Fruit fly (Drosophila melanogaster) whole organism, embryonic: ENCODE data around the gene CG6083.

ENCODE experiments used
- CG11504 ChIP-seq: fragments of 200-800 bp; sonication (Bioruptor generic); optimal IDR thresholded peaks from 3 replicates; lab custom pipeline; 2019; ENCODE audit warnings: missing biosample characterization, mild to moderate bottlenecking, missing genetic modification characterization, moderate library complexity
- CG14860 ChIP-seq: fragments of 200-800 bp; sonication (Bioruptor generic); IDR thresholded peaks from 3 replicates; pipeline ENCODE4 v1.3.6; 2022; ENCODE audit warnings: missing biosample characterization, missing genetic modification characterization; ENCODE audit not compliant: partially characterized antibody
- CG15011 ChIP-seq: fragments of 200-800 bp; sonication (Bioruptor generic); optimal IDR thresholded peaks from 3 replicates; lab custom pipeline; 2018; ENCODE audit warnings: missing biosample characterization, mild to moderate bottlenecking, missing genetic modification characterization
- CG1603 ChIP-seq: fragments of 200-800 bp; sonication (Bioruptor generic); optimal IDR thresholded peaks from 2 replicates; lab custom pipeline; 2019; ENCODE audit warnings: missing biosample characterization, mild to moderate bottlenecking, missing genetic modification characterization, moderate library complexity
- CG31365 ChIP-seq: fragments of 200-800 bp; sonication (Bioruptor generic); optimal IDR thresholded peaks from 2 replicates; lab custom pipeline; 2018; ENCODE audit warnings: missing biosample characterization, mild to moderate bottlenecking, missing genetic modification characterization
- CG3995 ChIP-seq: fragments of 200-800 bp; sonication (Bioruptor generic); optimal IDR thresholded peaks from 3 replicates; lab custom pipeline; 2016; ENCODE audit warnings: missing biosample characterization, missing genetic modification characterization
- CG4854 ChIP-seq: fragments of 200-800 bp; sonication (Bioruptor generic); optimal IDR thresholded peaks from 2 replicates; lab custom pipeline; 2016; ENCODE audit warnings: missing biosample characterization, missing genetic modification characterization, inconsistent platforms
- CG5180 ChIP-seq: fragments of 200-800 bp; sonication (Bioruptor generic); optimal IDR thresholded peaks from 3 replicates; lab custom pipeline; 2017; ENCODE audit warnings: missing biosample characterization, missing genetic modification characterization, mild to moderate bottlenecking, moderate library complexity, missing genetic modification reagents
- CG5245 ChIP-seq: fragments of 200-800 bp; sonication (Bioruptor generic); optimal IDR thresholded peaks from 3 replicates; lab custom pipeline; 2016; ENCODE audit warnings: missing biosample characterization, missing genetic modification characterization
- CG6254 ChIP-seq: fragments of 200-800 bp; sonication (Bioruptor generic); optimal IDR thresholded peaks from 3 replicates; lab custom pipeline; 2017; ENCODE audit warnings: mild to moderate bottlenecking, missing biosample characterization, missing genetic modification reagents, missing genetic modification characterization
- CG6654 ChIP-seq: fragments of 200-800 bp; sonication (Bioruptor generic); optimal IDR thresholded peaks from 2 replicates; lab custom pipeline; 2017; ENCODE audit warnings: missing biosample characterization, mild to moderate bottlenecking, missing genetic modification characterization
- CG8290 ChIP-seq, 3 experiments: fragments of 200-800 bp; sonication (Bioruptor generic); optimal IDR thresholded peaks; 2 replicates each; lab custom pipeline; 2016 to 2019; ENCODE audit warnings: missing biosample characterization in 3 of 3, missing genetic modification characterization in 3 of 3, mild to moderate bottlenecking in 2 of 3, moderate library complexity in 1 of 3
- CG9727 ChIP-seq: fragments of 200-800 bp; sonication (Bioruptor generic); optimal IDR thresholded peaks from 3 replicates; lab custom pipeline; 2017; ENCODE audit warnings: missing biosample characterization, mild to moderate bottlenecking, missing genetic modification characterization
- CG9932 ChIP-seq: fragments of 200-800 bp; sonication (Bioruptor generic); IDR thresholded peaks from 2 replicates; pipeline ENCODE4 v1.3.6; 2022; ENCODE audit warnings: missing biosample characterization, missing genetic modification characterization
- Chrac-16 ChIP-seq: fragments of 200-800 bp; sonication (Bioruptor generic); optimal IDR thresholded peaks from 3 replicates; lab custom pipeline; 2016; ENCODE audit warnings: missing biosample characterization, missing genetic modification characterization
- Dbx ChIP-seq: fragments of 200-800 bp; sonication (Bioruptor generic); IDR thresholded peaks from 3 replicates; pipeline ENCODE4 v1.3.6; 2022; ENCODE audit warnings: missing biosample characterization, missing genetic modification characterization
- Dek ChIP-seq: fragments of 200-800 bp; sonication (Bioruptor generic); optimal IDR thresholded peaks from 3 replicates; lab custom pipeline; 2019; ENCODE audit warnings: missing biosample characterization, mild to moderate bottlenecking, missing genetic modification characterization, moderate library complexity
- Doc3 ChIP-seq: fragments of 200-800 bp; sonication (Bioruptor generic); IDR thresholded peaks from 3 replicates; pipeline ENCODE4 v1.3.6; 2022; ENCODE audit warnings: missing biosample characterization, missing genetic modification characterization; ENCODE audit not compliant: partially characterized antibody
- Ets65A ChIP-seq: fragments of 200-800 bp; sonication (Bioruptor generic); peaks from one replicate; lab custom pipeline; 2016; ENCODE audit warnings: missing biosample characterization, missing genetic modification characterization
- Ets97D ChIP-seq: fragments of 200-800 bp; sonication (Bioruptor generic); optimal IDR thresholded peaks from 3 replicates; lab custom pipeline; 2016; ENCODE audit warnings: missing biosample characterization, missing genetic modification characterization
- Gug ChIP-seq: fragments of 200-800 bp; sonication (Bioruptor generic); IDR thresholded peaks from 4 replicates; pipeline ENCODE4 v1.3.6; 2022; ENCODE audit warnings: missing biosample characterization, missing genetic modification characterization
- Hmx ChIP-seq: fragments of 200-800 bp; sonication (Bioruptor generic); optimal IDR thresholded peaks from 2 replicates; lab custom pipeline; 2016; ENCODE audit warnings: missing biosample characterization, missing genetic modification characterization
- MTF-1 ChIP-seq: fragments of 200-800 bp; sonication (Bioruptor generic); optimal IDR thresholded peaks from 2 replicates; lab custom pipeline; 2018; ENCODE audit warnings: missing biosample characterization, mild to moderate bottlenecking, missing genetic modification characterization, borderline replicate concordance
- Med ChIP-seq: fragments of 200-800 bp; sonication (Bioruptor generic); peaks from one replicate; lab custom pipeline; 2016; ENCODE audit warnings: missing biosample characterization, missing genetic modification characterization, mild to moderate bottlenecking, inconsistent platforms, moderate library complexity
- Myb ChIP-seq: fragments of 200-800 bp; sonication (Bioruptor generic); optimal IDR thresholded peaks from 2 replicates; lab custom pipeline; 2016; ENCODE audit warnings: missing biosample characterization, missing genetic modification characterization
- Opbp ChIP-seq: fragments of 200-800 bp; sonication (Bioruptor generic); IDR thresholded peaks from 3 replicates; pipeline ENCODE4 v1.3.6; 2022; ENCODE audit warnings: missing biosample characterization, missing genetic modification characterization; ENCODE audit not compliant: partially characterized antibody
- Taf1 ChIP-seq: fragments of 200-800 bp; sonication (Bioruptor generic); IDR thresholded peaks from 2 replicates; pipeline ENCODE4 v1.3.6; 2022; ENCODE audit warnings: missing biosample characterization, missing genetic modification characterization
- Usf ChIP-seq: fragments of 200-800 bp; sonication (Bioruptor generic); optimal IDR thresholded peaks from 2 replicates; lab custom pipeline; 2017; ENCODE audit warnings: missing genotype, missing biosample characterization, missing genetic modification characterization
- abd-A ChIP-seq: fragments of 200-800 bp; sonication (Bioruptor generic); optimal IDR thresholded peaks from 3 replicates; lab custom pipeline; 2019; ENCODE audit warnings: missing biosample characterization, mild to moderate bottlenecking, missing genetic modification characterization, moderate library complexity
- ap ChIP-seq: fragments of 200-800 bp; sonication (Bioruptor generic); IDR thresholded peaks from 2 replicates; pipeline ENCODE4 v1.3.6; 2022; ENCODE audit warnings: missing biosample characterization, missing genetic modification characterization
- ara ChIP-seq: fragments of 200-800 bp; sonication (Bioruptor generic); IDR thresholded peaks from 2 replicates; pipeline ENCODE4 v1.3.6; 2022; ENCODE audit warnings: missing biosample characterization, missing genetic modification characterization
- cas ChIP-seq: fragments of 200-800 bp; sonication (Bioruptor generic); IDR thresholded peaks from 2 replicates; pipeline ENCODE4 v1.3.6; 2022; ENCODE audit warnings: missing biosample characterization, missing genetic modification characterization
- chinmo ChIP-seq: fragments of 200-800 bp; sonication (Bioruptor generic); IDR thresholded peaks from 4 replicates; pipeline ENCODE4 v1.3.6; 2022; ENCODE audit warnings: missing biosample characterization, missing genetic modification characterization; ENCODE audit not compliant: partially characterized antibody
- disco-r ChIP-seq: fragments of 200-800 bp; sonication (Bioruptor generic); optimal IDR thresholded peaks from 2 replicates; lab custom pipeline; 2016; ENCODE audit warnings: missing biosample characterization, missing genetic modification characterization
- dysf ChIP-seq: fragments of 200-800 bp; sonication (Bioruptor generic); IDR thresholded peaks from 3 replicates; pipeline ENCODE4 v1.3.6; 2022; ENCODE audit warnings: missing biosample characterization, missing genetic modification characterization
- grau ChIP-seq: fragments of 200-800 bp; optimal IDR thresholded peaks from 3 replicates; lab custom pipeline; 2019; ENCODE audit warnings: missing biosample characterization, mild to moderate bottlenecking, missing genetic modification characterization, moderate library complexity
- hbn ChIP-seq: fragments of 200-800 bp; sonication (Bioruptor generic); IDR thresholded peaks from 2 replicates; pipeline ENCODE4 v1.3.6; 2022; ENCODE audit warnings: missing biosample characterization, missing genetic modification characterization; ENCODE audit not compliant: partially characterized antibody
- hth ChIP-seq: fragments of >200 bp; optimal IDR thresholded peaks from 2 replicates; lab custom pipeline; 2017; ENCODE audit warnings: inconsistent platforms
- jigr1 ChIP-seq: fragments of 200-800 bp; sonication (Bioruptor generic); IDR thresholded peaks from 3 replicates; pipeline ENCODE4 v1.3.6; 2022; ENCODE audit warnings: missing biosample characterization, missing genetic modification characterization
- lbe ChIP-seq: fragments of 200-800 bp; sonication (Bioruptor generic); optimal IDR thresholded peaks from 2 replicates; lab custom pipeline; 2016; ENCODE audit warnings: missing biosample characterization, mild to moderate bottlenecking, missing genetic modification characterization
- lmd ChIP-seq: fragments of 200-800 bp; sonication (Bioruptor generic); IDR thresholded peaks from 2 replicates; pipeline ENCODE4 v1.3.6; 2022; ENCODE audit warnings: missing biosample characterization, missing genetic modification characterization
- pita ChIP-seq: fragments of 200-800 bp; sonication (Bioruptor generic); optimal IDR thresholded peaks from 2 replicates; lab custom pipeline; 2017; ENCODE audit warnings: missing biosample characterization, mild to moderate bottlenecking, missing genetic modification characterization
- rib ChIP-seq: fragments of 200-800 bp; sonication (Bioruptor generic); IDR thresholded peaks from 2 replicates; pipeline ENCODE4 v1.3.6; 2022; ENCODE audit warnings: missing biosample characterization, missing genetic modification characterization
- sob ChIP-seq: fragments of 200-800 bp; sonication (Bioruptor generic); IDR thresholded peaks from 2 replicates; pipeline ENCODE4 v1.3.6; 2022; ENCODE audit warnings: missing biosample characterization, missing genetic modification characterization
- tio ChIP-seq: fragments of 200-800 bp; sonication (Bioruptor generic); optimal IDR thresholded peaks from 2 replicates; lab custom pipeline; 2017; ENCODE audit warnings: missing biosample characterization, missing genetic modification characterization, inconsistent platforms
- trem ChIP-seq: fragments of 200-800 bp; optimal IDR thresholded peaks from 3 replicates; lab custom pipeline; 2019; ENCODE audit warnings: missing biosample characterization, mild to moderate bottlenecking, missing genetic modification characterization, moderate library complexity
- tx ChIP-seq: fragments of 200-800 bp; sonication (Bioruptor generic); optimal IDR thresholded peaks from 2 replicates; lab custom pipeline; 2016; ENCODE audit warnings: missing biosample characterization, missing genetic modification characterization
- vnd ChIP-seq: fragments of 200-800 bp; sonication (Bioruptor generic); IDR thresholded peaks from 3 replicates; pipeline ENCODE4 v1.3.6; 2022; ENCODE audit warnings: missing biosample characterization, missing genetic modification characterization; ENCODE audit not compliant: partially characterized antibody
- vvl ChIP-seq: fragments of 200-800 bp; sonication (Bioruptor generic); IDR thresholded peaks from 2 replicates; pipeline ENCODE4 v1.3.6; 2022; ENCODE audit warnings: missing biosample characterization, missing genetic modification characterization
- wor ChIP-seq: fragments of 200-800 bp; sonication (Bioruptor generic); IDR thresholded peaks from 2 replicates; pipeline ENCODE4 v1.3.6; 2022; ENCODE audit warnings: missing biosample characterization, missing genetic modification characterization

Gene CG6083

DNA sequence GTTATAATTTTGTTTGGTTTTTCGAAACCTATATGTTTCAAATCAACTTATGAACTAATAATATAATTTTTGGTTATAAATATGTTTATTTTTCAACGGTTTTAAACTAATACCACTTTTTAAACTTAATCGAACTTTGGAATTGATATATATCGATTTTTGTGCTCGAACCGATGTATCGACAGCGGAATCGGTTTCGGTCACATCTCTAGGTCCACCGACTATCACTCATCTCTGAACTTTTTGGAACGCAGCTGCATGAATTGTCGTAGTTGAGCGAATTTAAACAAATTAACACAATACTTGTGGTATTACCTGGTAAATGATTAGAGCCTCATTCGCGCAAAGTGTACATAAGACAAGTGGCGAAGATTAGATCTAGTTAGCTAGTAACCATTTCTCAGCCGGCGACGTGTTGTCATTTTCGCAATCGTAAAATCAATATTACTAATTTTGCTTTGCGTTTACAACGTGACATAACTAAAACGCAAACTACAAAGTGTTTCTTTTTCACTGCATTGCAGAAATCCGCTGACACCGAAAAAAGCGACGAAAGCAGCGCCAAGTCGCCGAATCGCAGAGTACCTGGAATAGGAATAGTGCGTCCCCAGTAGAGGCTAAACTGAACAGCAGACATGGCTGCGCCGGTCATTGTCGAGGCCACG, 2.0 kb upstream of the CG6083 start, which contains the start of gene Apt1 (continued):
- TF ChIP-seq ara (GFP tag; lab: Robert Waterston, UW), result no peak
- TF ChIP-seq wor (GFP tag; lab: Robert Waterston, UW), result no peak
- no peak for TF ChIP-seq cas
- TF ChIP-seq CG9932, result peak; percentile 58; the same call in 1 of the 2 replicates
- peak; percentile 95 for TF ChIP-seq vnd (GFP tag; lab: Robert Waterston, UW)
- TF ChIP-seq ap (GFP tag; lab: Robert Waterston, UW), result no peak
- TF ChIP-seq Usf (GFP tag; lab: Kevin White, UChicago), result no peak
- TF ChIP-seq MTF-1 (GFP tag; lab: Kevin White, UChicago), result no peak
- TF ChIP-seq Doc3 (GFP tag; lab: Robert Waterston, UW), result peak; percentile 93
- TF ChIP-seq jigr1, result no peak
- TF ChIP-seq CG14860 (GFP tag; lab: Robert Waterston, UW), result peak; percentile 96
- TF ChIP-seq grau (tag; lab: Kevin White, UChicago), result peak; percentile 11
- no peak for TF ChIP-seq CG6254 (GFP tag; lab: Kevin White, UChicago)
- TF ChIP-seq CG4854 (GFP tag; lab: Kevin White, UChicago), result no peak
- peak; percentile 28 for TF ChIP-seq Ets97D (GFP tag; lab: Kevin White, UChicago)
- peak; percentile 90 for TF ChIP-seq Myb (GFP tag; lab: Kevin White, UChicago)
- TF ChIP-seq Chrac-16 (GFP tag; lab: Kevin White, UChicago), result no peak
- no peak for TF ChIP-seq tio (GFP tag; lab: Kevin White, UChicago)
- peak; percentile 19 for TF ChIP-seq trem (tag; lab: Kevin White, UChicago)
- TF ChIP-seq disco-r (GFP tag; lab: Kevin White, UChicago), result no peak
- TF ChIP-seq CG1603 (tag; lab: Kevin White, UChicago), result peak; percentile 43
- TF ChIP-seq CG5245 (GFP tag; lab: Kevin White, UChicago), result no peak
- TF ChIP-seq CG6654 (GFP tag; lab: Kevin White, UChicago), result no peak
- no peak for TF ChIP-seq lmd (GFP tag; lab: Robert Waterston, UW)
- no peak for TF ChIP-seq dysf
- TF ChIP-seq Hmx (GFP tag; lab: Kevin White, UChicago), result no peak
- peak; percentile 97 for TF ChIP-seq Opbp
- no peak for TF ChIP-seq CG8290 (GFP tag; optimal IDR thresholded peaks at IDR 0.05; lab: Kevin White, UChicago)
- peak in 1 of 2 experiments; percentile 43 for TF ChIP-seq CG8290 (tag; optimal IDR thresholded peaks at IDR 0.05; lab: Kevin White, UChicago)
- no peak for TF ChIP-seq abd-A (tag; lab: Kevin White, UChicago)
- peak; percentile 4 for TF ChIP-seq CG3995 (GFP tag; lab: Kevin White, UChicago)
- peak; percentile 30; the same call in 1 of the 3 replicates for TF ChIP-seq Dbx (GFP tag; lab: Robert Waterston, UW)
- TF ChIP-seq CG9727 (GFP tag; lab: Kevin White, UChicago), result no peak
- no peak for TF ChIP-seq Dek (tag; lab: Kevin White, UChicago)
- no peak for TF ChIP-seq vvl (GFP tag; lab: Robert Waterston, UW)
- peak; percentile 16 for TF ChIP-seq Ets65A (GFP tag; lab: Kevin White, UChicago)
- peak; percentile 87; the same call in 2 of the 4 replicates for TF ChIP-seq chinmo (GFP tag; lab: Robert Waterston, UW)
- no peak for TF ChIP-seq lbe
- no peak for TF ChIP-seq CG11504 (tag; lab: Kevin White, UChicago)
- TF ChIP-seq hth (lab: Kevin White, UChicago), result no peak
- peak; percentile 52 for TF ChIP-seq sob
- TF ChIP-seq Taf1, result no peak
- TF ChIP-seq pita (GFP tag; lab: Kevin White, UChicago), result no peak
- TF ChIP-seq Gug (GFP tag; lab: Robert Waterston, UW), result peak; percentile 35; the same call in 1 of the 4 replicates
- no peak for TF ChIP-seq rib (GFP tag; lab: Robert Waterston, UW)
- no peak for TF ChIP-seq CG5180 (GFP tag; lab: Kevin White, UChicago)
- no peak for TF ChIP-seq tx
- TF ChIP-seq CG15011 (GFP tag; lab: Kevin White, UChicago), result no peak
- no peak for TF ChIP-seq CG31365 (tag; lab: Kevin White, UChicago)
- peak; percentile 88 for TF ChIP-seq Med (GFP tag; lab: Kevin White, UChicago)
- peak; percentile 86 for TF ChIP-seq hbn (GFP tag; lab: Robert Waterston, UW)
